Fruit fly (Drosophila melanogaster): ENCODE data around the gene nompC.

dm6 chr2L:5302692-5303043, 43.3 kb upstream of the nompC start:
- TF ChIP-seq h (GFP tag; optimal IDR thresholded peaks at IDR 0.05) (no peak), psq (GFP tag; optimal IDR thresholded peaks at IDR 0.05) (no peak), CrebA (GFP tag; optimal IDR thresholded peaks at IDR 0.05; ENCODE audit: borderline replicate concordance) (no peak), Hr83 (GFP tag; optimal IDR thresholded peaks at IDR 0.05; ENCODE audit: poor library complexity, severe bottlenecking) (no peak), dsf (GFP tag; optimal IDR thresholded peaks at IDR 0.05; ENCODE audit: borderline replicate concordance) (no peak), fru (GFP tag; optimal IDR thresholded peaks at IDR 0.05) (no peak), Hr78 (GFP tag; optimal IDR thresholded peaks at IDR 0.05) (no peak), Abd-B (GFP tag; optimal IDR thresholded peaks at IDR 0.05) (no peak), sv (GFP tag; optimal IDR thresholded peaks at IDR 0.05) (no peak), brk (GFP tag; optimal IDR thresholded peaks at IDR 0.05) (no peak), woc (GFP tag; optimal IDR thresholded peaks at IDR 0.05) (no peak), Myc (optimal IDR thresholded peaks at IDR 0.05) (no peak), br (GFP tag; optimal IDR thresholded peaks at IDR 0.05) (no peak), Hnf4 (GFP tag; optimal IDR thresholded peaks at IDR 0.05) (no peak)
